Fruit fly (Drosophila melanogaster) whole organism, prepupa: ENCODE measurements around the gene CG4615.

Experiments
- Blimp-1 ChIP-seq: fragments of 200-800 bp; sonication (Bioruptor generic); optimal IDR thresholded peaks from 3 replicates; lab custom pipeline; 2017; ENCODE audit warnings: missing biosample characterization, missing genetic modification characterization, mild to moderate bottlenecking, moderate library complexity, missing genetic modification reagents
- CG10631 ChIP-seq: fragments of 200-800 bp; sonication (Bioruptor generic); optimal IDR thresholded peaks from 2 replicates; lab custom pipeline; 2016; ENCODE audit warnings: missing biosample characterization, missing genetic modification characterization
- CG10669 ChIP-seq: fragments of 200-800 bp; sonication (Bioruptor generic); optimal IDR thresholded peaks from 3 replicates; lab custom pipeline; 2018; ENCODE audit warnings: missing biosample characterization, mild to moderate bottlenecking, missing genetic modification characterization, moderate library complexity
- CG11294 ChIP-seq: fragments of 200-800 bp; sonication (Bioruptor generic); IDR thresholded peaks from 2 replicates; pipeline ENCODE4 v1.3.6; 2022; ENCODE audit warnings: missing biosample characterization, missing genetic modification characterization
- CG11762 ChIP-seq: fragments of 200-800 bp; sonication (Bioruptor generic); optimal IDR thresholded peaks from 3 replicates; lab custom pipeline; 2016; ENCODE audit warnings: missing biosample characterization, missing genetic modification characterization; ENCODE audit not compliant: insufficient read depth
- CG11902 ChIP-seq: fragments of 200-800 bp; sonication (Bioruptor generic); optimal IDR thresholded peaks from 3 replicates; lab custom pipeline; 2016; ENCODE audit warnings: missing biosample characterization, missing genetic modification characterization
- CG1621 ChIP-seq: fragments of 200-800 bp; sonication (Bioruptor generic); optimal IDR thresholded peaks from 3 replicates; lab custom pipeline; 2018; ENCODE audit warnings: missing biosample characterization, mild to moderate bottlenecking, missing genetic modification characterization
- CG16779 ChIP-seq: fragments of 200-800 bp; sonication (Bioruptor generic); optimal IDR thresholded peaks from 3 replicates; lab custom pipeline; 2017; ENCODE audit warnings: missing biosample characterization, mild to moderate bottlenecking, missing genetic modification characterization
- CG3032 ChIP-seq: fragments of 200-800 bp; optimal IDR thresholded peaks from 2 replicates; lab custom pipeline; 2019; ENCODE audit warnings: missing biosample characterization, mild to moderate bottlenecking, missing genetic modification characterization, moderate library complexity
- CG32006 ChIP-seq: fragments of 200-800 bp; sonication (Bioruptor generic); optimal IDR thresholded peaks from 3 replicates; lab custom pipeline; 2017; ENCODE audit warnings: missing biosample characterization, mild to moderate bottlenecking, missing genetic modification characterization
- CG3919 ChIP-seq: fragments of 200-800 bp; sonication (Bioruptor generic); optimal IDR thresholded peaks from 3 replicates; lab custom pipeline; 2016; ENCODE audit warnings: missing biosample characterization, missing genetic modification characterization
- CG4318 ChIP-seq: fragments of 200-800 bp; sonication (Bioruptor generic); optimal IDR thresholded peaks from 3 replicates; lab custom pipeline; 2017; ENCODE audit warnings: missing biosample characterization, mild to moderate bottlenecking, missing genetic modification characterization
- CG6276 ChIP-seq: fragments of 200-800 bp; sonication (Bioruptor generic); optimal IDR thresholded peaks from 2 replicates; lab custom pipeline; 2017; ENCODE audit warnings: missing biosample characterization, mild to moderate bottlenecking, missing genetic modification characterization
- CG6808 ChIP-seq: fragments of 200-800 bp; sonication (Bioruptor generic); optimal IDR thresholded peaks from 3 replicates; lab custom pipeline; 2017; ENCODE audit warnings: missing biosample characterization, missing genetic modification characterization, mild to moderate bottlenecking, moderate library complexity, missing genetic modification reagents
- CG6854 ChIP-seq: fragments of 200-800 bp; sonication (Bioruptor generic); optimal IDR thresholded peaks from 2 replicates; lab custom pipeline; 2017; ENCODE audit warnings: missing biosample characterization, mild to moderate bottlenecking, missing genetic modification characterization
- CG7368 ChIP-seq: fragments of 200-800 bp; sonication (Bioruptor generic); optimal IDR thresholded peaks from 3 replicates; lab custom pipeline; 2016; ENCODE audit warnings: missing biosample characterization, missing genetic modification characterization
- CG8119 ChIP-seq: fragments of 200-800 bp; sonication (Bioruptor generic); IDR thresholded peaks from 3 replicates; pipeline ENCODE4 v1.3.6; 2022; ENCODE audit warnings: missing biosample characterization, missing genetic modification characterization
- CG8319 ChIP-seq: fragments of 200-800 bp; sonication (Bioruptor generic); optimal IDR thresholded peaks from 3 replicates; lab custom pipeline; 2016; ENCODE audit warnings: missing biosample characterization, missing genetic modification characterization
- CG9139 ChIP-seq: fragments of 200-800 bp; sonication (Bioruptor generic); optimal IDR thresholded peaks from 3 replicates; lab custom pipeline; 2017; ENCODE audit warnings: missing biosample characterization, mild to moderate bottlenecking, missing genetic modification characterization
- Eip75B ChIP-seq: fragments of 200-800 bp; sonication (Bioruptor generic); optimal IDR thresholded peaks from 3 replicates; lab custom pipeline; 2016; ENCODE audit warnings: missing biosample characterization, missing genetic modification characterization
- Eip78C ChIP-seq: fragments of 200-800 bp; sonication (Bioruptor generic); peaks from one replicate; lab custom pipeline; 2016; ENCODE audit warnings: missing biosample characterization, missing genetic modification characterization
- Eip93F ChIP-seq: fragments of 200-800 bp; sonication (Bioruptor generic); optimal IDR thresholded peaks from 2 replicates; lab custom pipeline; 2016; ENCODE audit warnings: missing biosample characterization, mild to moderate bottlenecking, missing genetic modification characterization
- Ets96B ChIP-seq: fragments of 200-800 bp; optimal IDR thresholded peaks from 2 replicates; lab custom pipeline; 2019; ENCODE audit warnings: missing biosample characterization, mild to moderate bottlenecking, missing genetic modification characterization, moderate library complexity
- Hr4 ChIP-seq: fragments of 200-800 bp; sonication (Bioruptor generic); optimal IDR thresholded peaks from 3 replicates; lab custom pipeline; 2016; ENCODE audit warnings: missing biosample characterization, missing genetic modification characterization
- Lpt ChIP-seq: fragments of 200-800 bp; sonication (Bioruptor generic); optimal IDR thresholded peaks from 3 replicates; lab custom pipeline; 2016; ENCODE audit warnings: missing biosample characterization, missing genetic modification characterization
- OdsH ChIP-seq: fragments of 200-800 bp; sonication (Bioruptor generic); optimal IDR thresholded peaks from 3 replicates; lab custom pipeline; 2016; ENCODE audit warnings: missing biosample characterization, missing genetic modification characterization
- Sox14 ChIP-seq: fragments of 200-800 bp; sonication (Bioruptor generic); optimal IDR thresholded peaks from 3 replicates; lab custom pipeline; 2016; ENCODE audit warnings: missing biosample characterization, missing genetic modification characterization
- Sox15 ChIP-seq: fragments of 200-800 bp; sonication (Bioruptor generic); optimal IDR thresholded peaks from 3 replicates; lab custom pipeline; 2016; ENCODE audit warnings: missing biosample characterization, missing genetic modification characterization
- achi ChIP-seq: fragments of 200-800 bp; sonication (Bioruptor generic); optimal IDR thresholded peaks from 3 replicates; lab custom pipeline; 2016; ENCODE audit warnings: missing biosample characterization, missing genetic modification characterization
- cyc ChIP-seq: fragments of 200-800 bp; sonication (Bioruptor generic); optimal IDR thresholded peaks from 3 replicates; lab custom pipeline; 2016; ENCODE audit warnings: missing biosample characterization, missing genetic modification characterization
- dac ChIP-seq: fragments of 200-800 bp; sonication (Bioruptor generic); optimal IDR thresholded peaks from 2 replicates; lab custom pipeline; 2017; ENCODE audit warnings: missing biosample characterization, mild to moderate bottlenecking, missing genetic modification characterization
- dsx ChIP-seq: fragments of 200-800 bp; optimal IDR thresholded peaks from 3 replicates; lab custom pipeline; 2019; ENCODE audit warnings: missing biosample characterization, mild to moderate bottlenecking, missing genetic modification characterization, moderate library complexity; ENCODE audit not compliant: poor library complexity, severe bottlenecking
- eg ChIP-seq: fragments of 200-800 bp; sonication (Bioruptor generic); IDR thresholded peaks from 3 replicates; pipeline ENCODE4 v1.3.6; 2022; ENCODE audit warnings: missing biosample characterization, missing genetic modification characterization
- esn ChIP-seq: fragments of 200-800 bp; sonication (Bioruptor generic); optimal IDR thresholded peaks from 2 replicates; lab custom pipeline; 2016; ENCODE audit warnings: missing biosample characterization, mild to moderate bottlenecking, missing genetic modification characterization, moderate library complexity
- fd85E ChIP-seq: fragments of 200-800 bp; sonication (Bioruptor generic); optimal IDR thresholded peaks from 3 replicates; lab custom pipeline; 2016; ENCODE audit warnings: missing biosample characterization, missing genetic modification characterization
- lz ChIP-seq: fragments of 200-800 bp; sonication (Bioruptor generic); optimal IDR thresholded peaks from 3 replicates; lab custom pipeline; 2016; ENCODE audit warnings: missing biosample characterization, missing genetic modification characterization
- net ChIP-seq: fragments of 200-800 bp; sonication (Bioruptor generic); optimal IDR thresholded peaks from 3 replicates; lab custom pipeline; 2016; ENCODE audit warnings: missing biosample characterization, missing genetic modification characterization
- pdm3 ChIP-seq: fragments of 200-800 bp; sonication (Bioruptor generic); optimal IDR thresholded peaks from 3 replicates; lab custom pipeline; 2016; ENCODE audit warnings: missing biosample characterization, missing genetic modification characterization
- salr ChIP-seq, 2 experiments: fragments of 200-800 bp; sonication (Bioruptor generic); optimal IDR thresholded peaks; 3 replicates each; lab custom pipeline; 2016 to 2018; ENCODE audit warnings: missing biosample characterization in 2 of 2, missing genetic modification characterization in 2 of 2, mild to moderate bottlenecking in 1 of 2
- spab ChIP-seq: fragments of 200-800 bp; sonication (Bioruptor generic); optimal IDR thresholded peaks from 2 replicates; lab custom pipeline; 2017; ENCODE audit warnings: missing biosample characterization, mild to moderate bottlenecking, missing genetic modification characterization, missing genetic modification reagents
- ss ChIP-seq, 2 experiments: fragments of 200-800 bp; sonication (Bioruptor generic); optimal IDR thresholded peaks; 2 replicates in 1 of 2; 3 replicates in 1 of 2; lab custom pipeline; 2017 to 2018; ENCODE audit warnings: mild to moderate bottlenecking in 2 of 2, missing biosample characterization in 2 of 2, missing genetic modification characterization in 2 of 2, moderate library complexity in 1 of 2
- svp ChIP-seq: fragments of 200-800 bp; sonication (Bioruptor generic); peaks from one replicate; lab custom pipeline; 2016; ENCODE audit warnings: missing biosample characterization, missing genetic modification characterization
- topi ChIP-seq: fragments of 200-800 bp; sonication (Bioruptor generic); optimal IDR thresholded peaks from 3 replicates; lab custom pipeline; 2016; ENCODE audit warnings: missing biosample characterization, missing genetic modification characterization

CG4615 gene

DNA sequence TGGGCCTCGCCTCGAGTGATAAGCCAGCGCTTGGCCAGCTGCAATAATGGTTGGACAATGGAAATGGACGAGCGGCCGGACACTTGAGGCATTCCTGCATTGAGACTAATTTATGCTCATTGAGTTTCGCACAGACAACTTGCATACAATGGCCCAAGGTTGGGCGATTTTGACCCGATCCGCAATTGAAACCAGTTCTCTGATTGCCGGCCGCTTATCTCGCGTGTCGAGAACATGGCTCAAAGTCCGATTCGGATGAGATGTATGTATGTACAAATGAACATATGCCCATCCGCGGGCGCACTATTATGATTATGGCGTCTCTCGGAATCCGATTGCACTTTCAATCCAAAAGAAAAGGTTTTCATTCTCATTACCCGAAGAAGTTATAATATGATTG lies 1.4 kb downstream of the CG4615 start (continued):
- peak; percentile 16 for TF ChIP-seq CG6276 (GFP tag; lab: Kevin White, UChicago)
- TF ChIP-seq CG1621 (tag; lab: Kevin White, UChicago), result no peak
- no peak for TF ChIP-seq Lpt (GFP tag; lab: Kevin White, UChicago)
- TF ChIP-seq achi (GFP tag; lab: Kevin White, UChicago), result no peak
- TF ChIP-seq dsx (GFP tag; lab: Kevin White, UChicago), result no peak
- peak; percentile 17; the same call in 1 of the 3 replicates for TF ChIP-seq CG8119
- TF ChIP-seq CG9139 (GFP tag; lab: Kevin White, UChicago), result no peak
- no peak for TF ChIP-seq CG7368
- TF ChIP-seq CG11294 (GFP tag; lab: Robert Waterston, UW), result no peak
- peak; percentile 48 for TF ChIP-seq svp (GFP tag; lab: Kevin White, UChicago)
- no peak for TF ChIP-seq salr (GFP tag; optimal IDR thresholded peaks at IDR 0.05; lab: Kevin White, UChicago)
- TF ChIP-seq Eip75B (GFP tag; lab: Kevin White, UChicago), result no peak
- TF ChIP-seq fd85E (GFP tag; lab: Kevin White, UChicago), result no peak
- no peak for TF ChIP-seq pdm3
- no peak for TF ChIP-seq Eip93F (GFP tag; lab: Kevin White, UChicago)
- TF ChIP-seq Sox15 (GFP tag; lab: Kevin White, UChicago), result no peak

- TF ChIP-seq salr (GFP tag; optimal IDR thresholded peaks at IDR 0.05; lab: Kevin White, UChicago), result no peak
- peak; percentile 39 for TF ChIP-seq CG6854 (GFP tag; lab: Kevin White, UChicago)
- no peak for TF ChIP-seq Hr4 (GFP tag; lab: Kevin White, UChicago)
- peak; percentile 11 for TF ChIP-seq svp (GFP tag; lab: Kevin White, UChicago)
- peak; percentile 26 for TF ChIP-seq CG16779
- TF ChIP-seq CG9139 (GFP tag; lab: Kevin White, UChicago), result peak; percentile 11
- no peak for TF ChIP-seq CG10631 (GFP tag; lab: Kevin White, UChicago)
- TF ChIP-seq CG11762 (GFP tag; lab: Kevin White, UChicago), result no peak
- TF ChIP-seq esn (GFP tag; lab: Kevin White, UChicago), result peak; percentile 16
- TF ChIP-seq eg (GFP tag; lab: Robert Waterston, UW), result no peak
- no peak for TF ChIP-seq CG6808 (GFP tag; lab: Kevin White, UChicago)
- TF ChIP-seq net, result peak; percentile 6
- peak; percentile 22 for TF ChIP-seq topi (GFP tag; lab: Kevin White, UChicago)
- no peak for TF ChIP-seq CG8319
- peak; percentile 49 for TF ChIP-seq Sox14 (GFP tag; lab: Kevin White, UChicago)
- no peak for TF ChIP-seq Sox15 (GFP tag; lab: Kevin White, UChicago)
- TF ChIP-seq lz (GFP tag; lab: Kevin White, UChicago), result no peak
- peak; percentile 18 for TF ChIP-seq Eip78C
- TF ChIP-seq cyc (GFP tag; lab: Kevin White, UChicago), result no peak
- TF ChIP-seq ss (GFP tag; optimal IDR thresholded peaks at IDR 0.05; lab: Kevin White, UChicago), result peak in 1 of 2 experiments; percentile 52
- TF ChIP-seq CG4318 (GFP tag; lab: Kevin White, UChicago), result no peak
- peak; percentile 4 for TF ChIP-seq dsx (GFP tag; lab: Kevin White, UChicago)
Observed at dm6 chrX:7097859-7098303, 4.2 kb downstream of the CG4615 start, which contains the start of gene Sxl. TSS of gene Sxl (minus strand) at chrX:7098053.

dm6 chrX:7097071-7097858 lies 4.8 kb downstream of the CG4615 start:
- TF ChIP-seq CG3032 (tag; lab: Kevin White, UChicago) (peak; percentile 14), CG3919 (GFP tag; lab: Kevin White, UChicago) (peak; percentile 3), CG11294 (GFP tag; lab: Robert Waterston, UW) (no peak), achi (GFP tag; lab: Kevin White, UChicago) (peak; percentile 25), salr (GFP tag; optimal IDR thresholded peaks at IDR 0.05; lab: Kevin White, UChicago) (peak in 1 of 2 experiments; percentile 57), CG11902 (GFP tag; lab: Kevin White, UChicago) (no peak), Eip78C (peak; percentile 64), Blimp-1 (GFP tag; lab: Kevin White, UChicago) (no peak), spab (peak; percentile 7), dsx (GFP tag; lab: Kevin White, UChicago) (no peak), CG8119 (peak; percentile 46; the same call in 1 of the 3 replicates), ss (GFP tag; optimal IDR thresholded peaks at IDR 0.05; lab: Kevin White, UChicago) (peak; percentile 73 to 82), CG9139 (GFP tag; lab: Kevin White, UChicago) (peak; percentile 41), Eip93F (GFP tag; lab: Kevin White, UChicago) (peak; percentile 54), CG32006 (GFP tag; lab: Kevin White, UChicago) (peak; percentile 44), dac (peak; percentile 38), Lpt (GFP tag; lab: Kevin White, UChicago) (peak; percentile 52), CG10631 (GFP tag; lab: Kevin White, UChicago) (no peak), OdsH (peak; percentile 24), CG6808 (GFP tag; lab: Kevin White, UChicago) (peak; percentile 66), eg (GFP tag; lab: Robert Waterston, UW) (peak; percentile 67; the same call in 2 of the 3 replicates), esn (GFP tag; lab: Kevin White, UChicago) (no peak), Ets96B (tag; lab: Kevin White, UChicago) (peak; percentile 45), CG10669 (GFP tag; lab: Kevin White, UChicago) (peak; percentile 9)
